Worm (Caenorhabditis elegans) whole organism, young adult: ENCODE results near the gene Y39A3CL.3.
A peak's percentile ranks its signal among the peaks of the same experiment; 100 is the strongest.

Experiments
- B0035.1 ChIP-seq: sonication (generic microtip); optimal IDR thresholded peaks from 2 replicates; lab custom pipeline; 2016; ENCODE audit warnings: missing genetic modification characterization, mild to moderate bottlenecking, missing compliant biosample characterization, missing genotype, missing genetic modification reagents
- B0261.1 ChIP-seq: sonication (generic microtip); optimal IDR thresholded peaks from 2 replicates; lab custom pipeline; 2016; ENCODE audit warnings: mild to moderate bottlenecking, missing genetic modification characterization, moderate library complexity, missing compliant biosample characterization
- C17E4.6 ChIP-seq: fragments of 200-800 bp; sonication (Bioruptor generic); IDR thresholded peaks from 2 replicates; pipeline ENCODE4 v1.3.6; 2022; ENCODE audit warnings: missing genetic modification reagents, missing genetic modification characterization, missing compliant biosample characterization
- D2030.7 ChIP-seq: fragments of 200-800 bp; sonication (Bioruptor generic); IDR thresholded peaks from 2 replicates; pipeline ENCODE4 v1.3.6; 2022; ENCODE audit warnings: missing genetic modification reagents, missing genetic modification characterization, missing compliant biosample characterization
- F10E7.11 ChIP-seq: sonication (generic microtip); optimal IDR thresholded peaks from 2 replicates; lab custom pipeline; 2017; ENCODE audit warnings: mild to moderate bottlenecking, missing genetic modification characterization, moderate library complexity, missing compliant biosample characterization
- F49E8.2 ChIP-seq: sonication (generic microtip); optimal IDR thresholded peaks from 3 replicates; lab custom pipeline; 2017; ENCODE audit warnings: missing genetic modification characterization, mild to moderate bottlenecking, missing compliant biosample characterization, antibody characterized with exemption, moderate library complexity; ENCODE audit not compliant: insufficient read depth
- F52B5.7 ChIP-seq: sonication (generic microtip); optimal IDR thresholded peaks from 2 replicates; lab custom pipeline; 2016; ENCODE audit warnings: mild to moderate bottlenecking, missing genetic modification characterization, missing compliant biosample characterization
- F55B11.4 ChIP-seq: sonication (generic microtip); optimal IDR thresholded peaks from 2 replicates; lab custom pipeline; 2016; ENCODE audit warnings: missing compliant biosample characterization, missing genetic modification characterization, borderline replicate concordance; ENCODE audit not compliant: insufficient read depth
- K12H6.12 ChIP-seq: fragments of 200-800 bp; sonication (Bioruptor generic); optimal IDR thresholded peaks from 2 replicates; lab custom pipeline; 2018; ENCODE audit warnings: mild to moderate bottlenecking, missing genetic modification characterization, missing compliant biosample characterization
- T07F8.4 ChIP-seq: sonication (generic microtip); optimal IDR thresholded peaks from 2 replicates; lab custom pipeline; 2016; ENCODE audit warnings: mild to moderate bottlenecking, missing genetic modification characterization, moderate library complexity, missing compliant biosample characterization
- Y79H2A.3 ChIP-seq: fragments of 200-800 bp; sonication (Bioruptor generic); conservative IDR thresholded peaks from 2 replicates; pipeline ENCODE4 v1.3.6; 2022; ENCODE audit warnings: missing genetic modification reagents, missing genetic modification characterization, missing compliant biosample characterization
- Y95B8A.8 ChIP-seq: fragments of 200-800 bp; sonication (Bioruptor generic); IDR thresholded peaks from 2 replicates; pipeline ENCODE4 v1.3.6; 2022; ENCODE audit warnings: missing genetic modification reagents, missing genetic modification characterization, missing compliant biosample characterization
- ZK185.1 ChIP-seq: sonication (generic microtip); optimal IDR thresholded peaks from 2 replicates; lab custom pipeline; 2016; ENCODE audit warnings: mild to moderate bottlenecking, missing genetic modification characterization, missing compliant biosample characterization; ENCODE audit not compliant: poor library complexity, severe bottlenecking
- aptf-3 ChIP-seq: fragments of 200-800 bp; sonication (Bioruptor generic); IDR thresholded peaks from 2 replicates; pipeline ENCODE4 v1.3.6; 2022; ENCODE audit warnings: missing genetic modification characterization, missing compliant biosample characterization
- atf-7 ChIP-seq: sonication (generic microtip); optimal IDR thresholded peaks from 2 replicates; lab custom pipeline; 2017; ENCODE audit warnings: mild to moderate bottlenecking, missing genetic modification characterization, missing compliant biosample characterization
- attf-5 ChIP-seq: fragments of 200-800 bp; sonication (Bioruptor generic); optimal IDR thresholded peaks from 2 replicates; lab custom pipeline; 2018; ENCODE audit warnings: mild to moderate bottlenecking, missing genetic modification characterization, missing compliant biosample characterization
- cebp-1 ChIP-seq, 2 experiments: fragments of 200-800 bp in 1 of 2; sonication (Bioruptor generic) in 1 of 2; sonication (generic microtip) in 1 of 2; IDR thresholded peaks in 1 of 2; optimal IDR thresholded peaks in 1 of 2; 2 replicates each; pipeline versions ENCODE4 v1.3.6 to Lab custom; 2017 to 2022; ENCODE audit warnings: missing compliant biosample characterization in 2 of 2, missing genetic modification characterization in 2 of 2, mild to moderate bottlenecking in 1 of 2, missing genetic modification reagents in 1 of 2, moderate library complexity in 1 of 2
- dox-1 ChIP-seq: fragments of 200-800 bp; sonication (Bioruptor generic); IDR thresholded peaks from 2 replicates; pipeline ENCODE4 v1.3.6; 2022; ENCODE audit warnings: missing genetic modification reagents, missing genetic modification characterization, missing compliant biosample characterization
- dpff-1 ChIP-seq: sonication (generic microtip); optimal IDR thresholded peaks from 2 replicates; lab custom pipeline; 2017; ENCODE audit warnings: mild to moderate bottlenecking, missing genetic modification characterization, missing compliant biosample characterization
- egl-44 ChIP-seq: fragments of 200-800 bp; sonication (Bioruptor generic); IDR thresholded peaks from 2 replicates; pipeline ENCODE4 v1.3.6; 2022; ENCODE audit warnings: missing genetic modification reagents, missing genetic modification characterization, missing compliant biosample characterization
- egrh-3 ChIP-seq: fragments of 200-800 bp; sonication (Bioruptor generic); IDR thresholded peaks from 2 replicates; pipeline ENCODE4 v1.3.6; 2022; ENCODE audit warnings: missing genetic modification reagents, missing genetic modification characterization, missing compliant biosample characterization
- ets-4 ChIP-seq: fragments of 200-800 bp; sonication (Bioruptor generic); optimal IDR thresholded peaks from 2 replicates; lab custom pipeline; 2018; ENCODE audit warnings: mild to moderate bottlenecking, missing genetic modification characterization, missing compliant biosample characterization
- hmg-1.2 ChIP-seq: fragments of 200-800 bp; sonication (Bioruptor generic); IDR thresholded peaks from 2 replicates; pipeline ENCODE4 v1.3.6; 2022; ENCODE audit warnings: missing genetic modification reagents, missing genetic modification characterization, missing compliant biosample characterization
- hmg-20 ChIP-seq: fragments of 200-800 bp; sonication (Bioruptor generic); IDR thresholded peaks from 2 replicates; pipeline ENCODE4 v1.3.6; 2022; ENCODE audit warnings: missing genetic modification reagents, missing genetic modification characterization, missing compliant biosample characterization
- hsf-1 ChIP-seq: fragments of 200-800 bp; sonication (Bioruptor generic); IDR thresholded peaks from 2 replicates; pipeline ENCODE4 v1.3.6; 2022; ENCODE audit warnings: missing genetic modification reagents, missing genetic modification characterization, missing compliant biosample characterization
- lin-35 ChIP-seq, 3 experiments: fragments of 150-350 bp in 2 of 3; sonication (generic microtip) in 1 of 3; optimal IDR thresholded peaks; 2 replicates each; lab custom pipeline; 2014 to 2018; ENCODE audit warnings: missing biosample characterization in 3 of 3, missing genetic modification characterization in 3 of 3, missing genetic modification reagents in 3 of 3
- lin-54 ChIP-seq: fragments of 200-800 bp; sonication (Bioruptor generic); optimal IDR thresholded peaks from 2 replicates; lab custom pipeline; 2018; ENCODE audit warnings: mild to moderate bottlenecking, missing genetic modification characterization, missing compliant biosample characterization
- lir-1 ChIP-seq: fragments of 200-800 bp; sonication (Bioruptor generic); conservative IDR thresholded peaks from 2 replicates; pipeline ENCODE4 v1.3.6; 2022; ENCODE audit warnings: missing genetic modification reagents, missing genetic modification characterization, missing compliant biosample characterization
- madf-8 ChIP-seq: fragments of 200-800 bp; sonication (Bioruptor generic); conservative IDR thresholded peaks from 2 replicates; pipeline ENCODE4 v1.3.6; 2022; ENCODE audit warnings: missing genetic modification reagents, missing genetic modification characterization, missing compliant biosample characterization
- mcd-1 ChIP-seq: fragments of 200-800 bp; sonication (Bioruptor generic); IDR thresholded peaks from 2 replicates; pipeline ENCODE4 v1.3.6; 2022; ENCODE audit warnings: missing genetic modification reagents, missing genetic modification characterization, missing compliant biosample characterization
- mel-28 ChIP-seq: sonication (generic microtip); optimal IDR thresholded peaks from 2 replicates; lab custom pipeline; 2016; ENCODE audit warnings: borderline replicate concordance, mild to moderate bottlenecking, missing genetic modification characterization, missing compliant biosample characterization
- mxl-1 ChIP-seq: sonication (generic microtip); optimal IDR thresholded peaks from 2 replicates; lab custom pipeline; 2016; ENCODE audit warnings: missing genetic modification characterization, missing compliant biosample characterization
- nfya-2 ChIP-seq: fragments of 200-800 bp; sonication (Bioruptor generic); IDR thresholded peaks from 2 replicates; pipeline ENCODE4 v1.3.6; 2022; ENCODE audit warnings: missing genetic modification reagents, missing genetic modification characterization, missing compliant biosample characterization
- nhr-27 ChIP-seq: fragments of 200-800 bp; sonication (Bioruptor generic); optimal IDR thresholded peaks from 2 replicates; lab custom pipeline; 2018; ENCODE audit warnings: mild to moderate bottlenecking, missing genetic modification characterization, moderate library complexity, missing compliant biosample characterization
- nhr-80 ChIP-seq: sonication (generic microtip); optimal IDR thresholded peaks from 2 replicates; lab custom pipeline; 2016; ENCODE audit warnings: missing genetic modification characterization, missing compliant biosample characterization
- sdz-38 ChIP-seq: sonication (generic microtip); optimal IDR thresholded peaks from 2 replicates; lab custom pipeline; 2016; ENCODE audit warnings: missing genotype, missing genetic modification characterization, missing compliant biosample characterization
- snpc-4 ChIP-seq, 5 experiments: fragments of 150-350 bp in 1 of 5; sonication (generic microtip) in 4 of 5; optimal IDR thresholded peaks; 2 replicates each; lab custom pipeline; 2014 to 2018; ENCODE audit warnings: missing genetic modification characterization in 5 of 5, missing biosample characterization in 3 of 5, antibody characterized with exemption in 2 of 5, mild to moderate bottlenecking in 2 of 5, missing compliant biosample characterization in 2 of 5, missing genotype in 2 of 5, moderate library complexity in 2 of 5, missing genetic modification reagents in 1 of 5
- somi-1 ChIP-seq: fragments of 200-800 bp; sonication (Bioruptor generic); optimal IDR thresholded peaks from 2 replicates; lab custom pipeline; 2018; ENCODE audit warnings: mild to moderate bottlenecking, missing genetic modification characterization, missing compliant biosample characterization
- sptf-2 ChIP-seq: fragments of 200-800 bp; sonication (Bioruptor generic); optimal IDR thresholded peaks from 2 replicates; lab custom pipeline; 2018; ENCODE audit warnings: mild to moderate bottlenecking, missing genetic modification characterization, missing compliant biosample characterization
- unc-130 ChIP-seq: sonication (generic microtip); optimal IDR thresholded peaks from 2 replicates; lab custom pipeline; 2016; ENCODE audit warnings: missing genetic modification reagents, missing genetic modification characterization, missing compliant biosample characterization
- zfh-2 ChIP-seq: fragments of 200-800 bp; sonication (Bioruptor generic); conservative IDR thresholded peaks from 2 replicates; pipeline ENCODE4 v1.3.6; 2022; ENCODE audit warnings: missing genetic modification reagents, missing genetic modification characterization, missing compliant biosample characterization
- ztf-18 ChIP-seq: sonication (generic microtip); optimal IDR thresholded peaks from 2 replicates; lab custom pipeline; 2016; ENCODE audit warnings: missing genotype, mild to moderate bottlenecking, missing genetic modification characterization, missing compliant biosample characterization
- ztf-3 ChIP-seq: fragments of 200-800 bp; sonication (Bioruptor generic); optimal IDR thresholded peaks from 2 replicates; lab custom pipeline; 2018; ENCODE audit warnings: mild to moderate bottlenecking, missing genetic modification characterization, missing compliant biosample characterization

Y39A3CL.3 gene

ce11 chrIII:1785776-1786175 lies 8.2 kb downstream of the Y39A3CL.3 start:
- TF ChIP-seq mel-28 = no peak
- peak; percentile 24 for TF ChIP-seq ztf-3 (GFP tag; lab: Kevin White, UChicago)
- no peak for TF ChIP-seq somi-1
- peak; percentile 52 for TF ChIP-seq hmg-1.2 (GFP tag; lab: Robert Waterston, UW)
- no peak for TF ChIP-seq sdz-38 (tag; lab: Kevin White, UChicago)
- TF ChIP-seq Y95B8A.8 = no peak
- no peak for TF ChIP-seq cebp-1 (GFP tag; IDR thresholded peaks at IDR 0.05; lab: Robert Waterston, UW)
- TF ChIP-seq cebp-1 (tag; optimal IDR thresholded peaks at IDR 0.05; lab: Kevin White, UChicago) = peak; percentile 44
- TF ChIP-seq nhr-27 (tag; lab: Kevin White, UChicago) = no peak
- TF ChIP-seq dox-1 (GFP tag; lab: Robert Waterston, UW) = no peak; the same call in 1 of the 2 replicates
- TF ChIP-seq dpff-1 = no peak
- no peak for TF ChIP-seq D2030.7 (GFP tag; lab: Robert Waterston, UW)
- peak; percentile 52 for TF ChIP-seq attf-5 (GFP tag; lab: Kevin White, UChicago)
- no peak for TF ChIP-seq lin-54 (GFP tag; lab: Kevin White, UChicago)
- TF ChIP-seq madf-8 (GFP tag; lab: Robert Waterston, UW) = no peak
- TF ChIP-seq lir-1 (GFP tag; lab: Robert Waterston, UW) = no peak
- no peak for TF ChIP-seq unc-130 (GFP tag; lab: Kevin White, UChicago)
- no peak for TF ChIP-seq egl-44 (GFP tag; lab: Robert Waterston, UW)
- peak; percentile 65 for TF ChIP-seq K12H6.12
- TF ChIP-seq snpc-4 (GFP tag; optimal IDR thresholded peaks at IDR 0.05; lab: Kevin White, UChicago) = no peak
- TF ChIP-seq snpc-4 (tag; optimal IDR thresholded peaks at IDR 0.05; lab: Kevin White, UChicago) = no peak
- no peak for TF ChIP-seq nfya-2 (GFP tag; lab: Robert Waterston, UW)
- TF ChIP-seq B0035.1 (tag; lab: Kevin White, UChicago) = no peak
- TF ChIP-seq F55B11.4 = no peak
- no peak for TF ChIP-seq hsf-1
- TF ChIP-seq zfh-2 (GFP tag; lab: Robert Waterston, UW) = peak; percentile 94
- no peak for TF ChIP-seq F10E7.11 (tag; lab: Kevin White, UChicago)
- no peak for TF ChIP-seq sptf-2 (GFP tag; lab: Kevin White, UChicago)
- TF ChIP-seq aptf-3 = no peak
- TF ChIP-seq nhr-80 (tag; lab: Kevin White, UChicago) = no peak
- no peak for TF ChIP-seq C17E4.6 (GFP tag; lab: Robert Waterston, UW)
- no peak for TF ChIP-seq atf-7 (tag; lab: Kevin White, UChicago)
- no peak for TF ChIP-seq Y79H2A.3 (GFP tag; lab: Robert Waterston, UW)
- peak in 1 of 3 experiments; percentile 34 for TF ChIP-seq lin-35 (GFP tag; optimal IDR thresholded peaks at IDR 0.05; lab: Kevin White, UChicago)
- TF ChIP-seq ztf-18 (tag; lab: Kevin White, UChicago) = no peak
- TF ChIP-seq F49E8.2 = no peak
- peak; percentile 93 for TF ChIP-seq egrh-3
- TF ChIP-seq ets-4 = no peak
- TF ChIP-seq T07F8.4 = no peak
- TF ChIP-seq hmg-20 (GFP tag; lab: Robert Waterston, UW) = no peak
- TF ChIP-seq mcd-1 = 0 out of 2 replicates have a peak, but pooled peaks have one; percentile 32
- no peak for TF ChIP-seq B0261.1 (tag; lab: Kevin White, UChicago)
- TF ChIP-seq mxl-1 = no peak
- no peak for TF ChIP-seq F52B5.7 (tag; lab: Kevin White, UChicago)
- TF ChIP-seq ZK185.1 (tag; lab: Kevin White, UChicago) = no peak
